Fruit fly (Drosophila melanogaster) whole organism, larva: Measurements from ENCODE around the gene CG10514.

Experiments used
- noc ChIP-seq: fragments of 200-800 bp; sonication (Bioruptor generic); optimal IDR thresholded peaks from 3 replicates; lab custom pipeline; 2019; ENCODE audit warnings: missing biosample characterization, mild to moderate bottlenecking, missing genetic modification characterization, moderate library complexity

CG10514 gene

DNA sequence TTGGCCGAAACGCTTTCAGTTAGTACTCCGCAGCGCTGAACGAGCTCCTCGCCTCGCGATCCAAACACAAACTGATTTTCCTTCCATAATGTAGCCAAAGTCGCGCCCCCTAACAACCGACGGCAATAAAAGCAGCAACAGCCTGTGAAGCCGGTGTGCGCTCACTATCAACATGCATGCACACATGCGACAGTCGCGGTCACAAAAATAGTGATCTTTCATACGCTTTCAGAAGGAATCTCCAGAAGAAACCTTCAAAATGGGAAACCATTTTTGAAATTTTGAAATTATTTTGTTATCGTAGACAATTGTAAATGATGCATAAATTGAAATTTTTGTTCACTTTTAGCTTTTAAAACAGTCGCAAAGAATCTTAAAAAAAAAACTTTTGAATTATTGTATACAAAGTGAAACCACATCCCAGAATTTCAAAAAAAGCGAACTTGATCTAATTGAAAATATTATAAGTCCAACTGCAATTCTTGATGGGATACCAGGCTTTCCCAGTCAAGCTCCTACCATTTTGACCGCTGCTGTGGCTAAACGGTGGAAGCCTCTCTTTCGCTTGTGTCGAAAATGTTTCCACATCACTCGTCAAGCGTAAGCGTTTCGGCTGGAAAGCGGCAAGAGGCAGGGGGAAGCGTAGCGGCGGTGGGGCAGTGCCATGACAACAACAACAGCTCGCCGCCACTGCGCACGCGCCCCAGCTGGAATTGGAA is 47.2 kb downstream of the CG10514 start, which contains the start of gene Cad96Cb:
TSS of gene Cad96Cb (minus strand) at position 51 of the 719 bp plus-strand sequence.
- no peak for TF ChIP-seq noc
